Worm (Caenorhabditis elegans): ENCODE measurements around the gene bris-1.

DNA sequence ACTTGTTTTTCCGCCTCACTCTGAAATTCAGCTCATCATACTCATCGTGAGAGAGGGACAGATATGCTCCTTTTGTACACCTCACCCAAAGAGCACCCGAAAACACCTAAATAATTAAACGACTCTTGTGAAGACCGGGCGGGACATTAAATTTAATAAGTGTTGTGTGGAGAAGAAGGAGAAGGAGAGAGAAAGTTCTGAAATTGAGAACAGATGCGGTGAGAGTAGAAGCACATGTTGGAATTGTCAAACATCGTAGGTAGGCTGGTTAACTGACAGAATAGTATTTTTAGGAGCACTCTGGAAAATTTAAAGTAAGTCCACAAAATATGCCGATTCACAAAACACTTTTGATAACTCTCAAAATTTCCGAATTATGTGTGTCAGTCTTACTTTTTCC, 34.4 kb upstream of the bris-1 start:
- no peak for TF ChIP-seq ceh-82 (tag; optimal IDR thresholded peaks at IDR 0.05)
- TF ChIP-seq ama-1 (optimal IDR thresholded peaks at IDR 0.05): no peak
- no peak for TF ChIP-seq ZK546.5 (tag; optimal IDR thresholded peaks at IDR 0.05)
- TF ChIP-seq ztf-11 (tag; optimal IDR thresholded peaks at IDR 0.05): no peak
- TF ChIP-seq unc-62 (GFP tag; optimal IDR thresholded peaks at IDR 0.05): no peak
- no peak for TF ChIP-seq lin-15B (tag; optimal IDR thresholded peaks at IDR 0.05)
- TF ChIP-seq mdl-1 (tag; optimal IDR thresholded peaks at IDR 0.05): no peak
- no peak for TF ChIP-seq nhr-237 (tag; optimal IDR thresholded peaks at IDR 0.05)
